Worm (Caenorhabditis elegans): Measurements from ENCODE around the gene ZK6.6.

Gene ZK6.6

ce11 chrV:388397-388796 is at the start of gene ZK6.6:
Gene ZK6.6 (plus strand): TSS chrV:388697.
- no peak for TF ChIP-seq flh-1 (GFP tag; optimal IDR thresholded peaks at IDR 0.05)
- no peak for TF ChIP-seq ceh-43 (GFP tag; optimal IDR thresholded peaks at IDR 0.05)
- no peak for TF ChIP-seq lin-32 (GFP tag; optimal IDR thresholded peaks at IDR 0.05)

ce11 chrV:342346-342745 is 46.2 kb upstream of the ZK6.6 start:
- no peak for TF ChIP-seq nhr-28 (tag; optimal IDR thresholded peaks at IDR 0.05)
- TF ChIP-seq lin-32 (GFP tag; optimal IDR thresholded peaks at IDR 0.05): no peak
- TF ChIP-seq nhr-12 (tag; optimal IDR thresholded peaks at IDR 0.05): no peak
- TF ChIP-seq drap-1 (GFP tag; optimal IDR thresholded peaks at IDR 0.05): no peak
- no peak for TF ChIP-seq unc-39 (tag; optimal IDR thresholded peaks at IDR 0.05)
- TF ChIP-seq blmp-1 (tag; optimal IDR thresholded peaks at IDR 0.05): no peak

- TF ChIP-seq unc-62 (GFP tag; optimal IDR thresholded peaks at IDR 0.05) (no peak), ceh-43 (GFP tag; optimal IDR thresholded peaks at IDR 0.05) (no peak), bed-3 (GFP tag; optimal IDR thresholded peaks at IDR 0.05) (no peak), flh-1 (GFP tag; optimal IDR thresholded peaks at IDR 0.05) (no peak)
These were observed 45.4 kb upstream of the ZK6.6 start, which contains the start of gene wago-10 for ce11 chrV:343128-343527. Gene wago-10 (plus strand): TSS chrV:343428.

ce11 chrV:343546-343945 is 45.0 kb upstream of the ZK6.6 start:
- TF ChIP-seq sptf-1 (tag; optimal IDR thresholded peaks at IDR 0.05) (no peak), ceh-83 (GFP tag; optimal IDR thresholded peaks at IDR 0.05) (no peak), elt-1 (tag; optimal IDR thresholded peaks at IDR 0.05; ENCODE audit: borderline replicate concordance, insufficient read depth) (no peak), sem-2 (GFP tag; optimal IDR thresholded peaks at IDR 0.05) (no peak), ces-1 (GFP tag; optimal IDR thresholded peaks at IDR 0.05) (no peak), drap-1 (GFP tag; optimal IDR thresholded peaks at IDR 0.05) (no peak), zip-8 (tag; optimal IDR thresholded peaks at IDR 0.05) (no peak), unc-39 (tag; optimal IDR thresholded peaks at IDR 0.05) (no peak), elt-3 (tag; optimal IDR thresholded peaks at IDR 0.05) (no peak), ztf-11 (tag; optimal IDR thresholded peaks at IDR 0.05) (no peak), ceh-39 (tag; optimal IDR thresholded peaks at IDR 0.05) (no peak), unc-62 (GFP tag; optimal IDR thresholded peaks at IDR 0.05) (no peak), pha-4 (tag; optimal IDR thresholded peaks at IDR 0.05) (no peak), blmp-1 (tag; optimal IDR thresholded peaks at IDR 0.05) (no peak), ham-2 (GFP tag; optimal IDR thresholded peaks at IDR 0.05) (no peak), bed-3 (GFP tag; optimal IDR thresholded peaks at IDR 0.05) (no peak), hlh-1 (tag; optimal IDR thresholded peaks at IDR 0.05) (no peak), lin-13 (tag; optimal IDR thresholded peaks at IDR 0.05) (no peak), ceh-43 (GFP tag; optimal IDR thresholded peaks at IDR 0.05) (no peak)

ce11 chrV:346005-346404 is 42.5 kb upstream of the ZK6.6 start:
- TF ChIP-seq mls-2 (tag; optimal IDR thresholded peaks at IDR 0.05) (no peak), cnd-1 (tag; optimal IDR thresholded peaks at IDR 0.05) (no peak), lin-32 (GFP tag; optimal IDR thresholded peaks at IDR 0.05) (no peak), ceh-43 (GFP tag; optimal IDR thresholded peaks at IDR 0.05) (no peak), nhr-12 (tag; optimal IDR thresholded peaks at IDR 0.05) (no peak), mab-5 (tag; optimal IDR thresholded peaks at IDR 0.05) (no peak), drap-1 (GFP tag; optimal IDR thresholded peaks at IDR 0.05) (no peak), snpc-4 (tag; optimal IDR thresholded peaks at IDR 0.05) (no peak), ztf-11 (tag; optimal IDR thresholded peaks at IDR 0.05) (no peak), blmp-1 (tag; optimal IDR thresholded peaks at IDR 0.05) (no peak), unc-62 (GFP tag; optimal IDR thresholded peaks at IDR 0.05) (no peak), ces-1 (GFP tag; optimal IDR thresholded peaks at IDR 0.05) (no peak), nhr-237 (tag; optimal IDR thresholded peaks at IDR 0.05) (no peak), flh-1 (GFP tag; optimal IDR thresholded peaks at IDR 0.05) (no peak), M03D4.4 (tag; optimal IDR thresholded peaks at IDR 0.05) (no peak), sem-2 (GFP tag; optimal IDR thresholded peaks at IDR 0.05) (no peak), nhr-76 (tag; optimal IDR thresholded peaks at IDR 0.05) (no peak), unc-120 (tag; optimal IDR thresholded peaks at IDR 0.05; ENCODE audit: poor library complexity, severe bottlenecking) (no peak), zip-8 (tag; optimal IDR thresholded peaks at IDR 0.05) (no peak), lin-13 (tag; optimal IDR thresholded peaks at IDR 0.05) (no peak)

All from whole organism, mixed stage, embryonic.